Worm (Caenorhabditis elegans) whole organism, L4/young adult: Measurements from ENCODE around the gene dif-1.

Experiments
- W03F9.2 ChIP-seq: fragments of 150-350 bp; optimal IDR thresholded peaks from 2 replicates; lab custom pipeline; 2014; ENCODE audit warnings: missing biosample characterization, missing genetic modification characterization
- dao-5 ChIP-seq: sonication (generic microtip); optimal IDR thresholded peaks from 2 replicates; lab custom pipeline; 2016; ENCODE audit warnings: missing genotype, missing genetic modification characterization, moderate library complexity, missing compliant biosample characterization

- TF ChIP-seq dao-5 (tag; lab: Kevin White, UChicago) (no peak), W03F9.2 (no peak)
Observed at ce11 chrIV:7516167-7516566, 36.6 kb downstream of the dif-1 start, which contains the start of the genes R05G6.9 and R05G6.3.
